Worm (Caenorhabditis elegans) whole organism, late embryonic: ENCODE results near the gene srg-11.

Source experiments
- ama-1 ChIP-seq: fragments of 150-350 bp; optimal IDR thresholded peaks from 2 replicates; lab custom pipeline; 2014
- ceh-14 ChIP-seq: sonication (generic microtip); optimal IDR thresholded peaks from 2 replicates; lab custom pipeline; 2016; ENCODE audit warnings: missing genotype, missing genetic modification characterization, missing compliant biosample characterization
- ceh-31 ChIP-seq: sonication (generic microtip); optimal IDR thresholded peaks from 2 replicates; lab custom pipeline; 2016; ENCODE audit warnings: missing genetic modification characterization, missing compliant biosample characterization
- ceh-9 ChIP-seq: sonication (generic microtip); optimal IDR thresholded peaks from 2 replicates; lab custom pipeline; 2016; ENCODE audit warnings: mild to moderate bottlenecking, missing genetic modification characterization, inconsistent platforms, missing compliant biosample characterization
- dmd-4 ChIP-seq: sonication (generic microtip); optimal IDR thresholded peaks from 2 replicates; lab custom pipeline; 2016; ENCODE audit warnings: borderline replicate concordance, missing genetic modification characterization, missing compliant biosample characterization
- elt-2 ChIP-seq: sonication (generic microtip); optimal IDR thresholded peaks from 2 replicates; lab custom pipeline; 2016; ENCODE audit warnings: missing genetic modification reagents, missing genetic modification characterization, missing compliant biosample characterization
- ets-4 ChIP-seq: sonication (generic microtip); optimal IDR thresholded peaks from 2 replicates; lab custom pipeline; 2016; ENCODE audit warnings: missing genetic modification characterization, missing compliant biosample characterization
- fax-1 ChIP-seq: sonication (generic microtip); optimal IDR thresholded peaks from 2 replicates; lab custom pipeline; 2016; ENCODE audit warnings: missing genotype, missing genetic modification characterization, missing compliant biosample characterization
- fkh-10 ChIP-seq: fragments of 150-350 bp; optimal IDR thresholded peaks from 2 replicates; lab custom pipeline; 2014; ENCODE audit warnings: missing biosample characterization, missing genetic modification reagents, missing genetic modification characterization
- lim-6 ChIP-seq: sonication (generic microtip); optimal IDR thresholded peaks from 2 replicates; lab custom pipeline; 2016; ENCODE audit warnings: missing genetic modification characterization, missing compliant biosample characterization
- nhr-11 ChIP-seq: fragments of 150-350 bp; optimal IDR thresholded peaks from 2 replicates; lab custom pipeline; 2014; ENCODE audit warnings: missing biosample characterization, missing genetic modification characterization
- pha-4 ChIP-seq: fragments of 150-350 bp; optimal IDR thresholded peaks from 2 replicates; lab custom pipeline; 2018; ENCODE audit warnings: missing biosample characterization, missing genetic modification reagents, missing genetic modification characterization
- unc-3 ChIP-seq, 2 experiments: fragments of 200-800 bp in 1 of 2; sonication (Bioruptor generic) in 1 of 2; sonication (generic microtip) in 1 of 2; conservative IDR thresholded peaks in 1 of 2; optimal IDR thresholded peaks in 1 of 2; 2 replicates each; pipeline versions ENCODE4 v1.3.6 to Lab custom; 2016 to 2022; ENCODE audit warnings: missing compliant biosample characterization in 2 of 2, missing genetic modification characterization in 2 of 2, missing genetic modification reagents in 1 of 2

ce11 chrIII:4693281-4693680 lies 13.5 kb downstream of the srg-11 start, which contains the start of gene nifk-1:
- no peak for TF ChIP-seq dmd-4 (tag; lab: Kevin White, UChicago)
- no peak for TF ChIP-seq ceh-14 (tag; lab: Kevin White, UChicago)
- no peak for TF ChIP-seq ceh-9 (tag; lab: Kevin White, UChicago)
- no peak for TF ChIP-seq fkh-10 (GFP tag; lab: Kevin White, UChicago)
- peak; percentile 23 for TF ChIP-seq ceh-31 (tag; lab: Kevin White, UChicago)
- TF ChIP-seq lim-6 (tag; lab: Kevin White, UChicago): no peak
- peak; percentile 16 for TF ChIP-seq ets-4
- peak; percentile 63 for TF ChIP-seq elt-2 (tag; lab: Kevin White, UChicago)
- no peak for TF ChIP-seq pha-4 (tag; lab: Kevin White, UChicago)
- TF ChIP-seq nhr-11 (tag; lab: Kevin White, UChicago): no peak
- TF ChIP-seq ama-1 (lab: Kevin White, UChicago): no peak
- TF ChIP-seq unc-3 (GFP tag; conservative IDR thresholded peaks at IDR 0.05; lab: Robert Waterston, UW): no peak
- TF ChIP-seq unc-3 (tag; optimal IDR thresholded peaks at IDR 0.05; lab: Kevin White, UChicago): no peak
- TF ChIP-seq fax-1 (tag; lab: Kevin White, UChicago): no peak
